Fruit fly (Drosophila melanogaster) whole organism, embryonic: ENCODE data around the gene Ids.
A peak's percentile ranks its signal among the peaks of the same experiment; 100 is the strongest.

Source experiments
- BEAF-32 ChIP-seq: fragments of 200-800 bp; sonication (Bioruptor generic); optimal IDR thresholded peaks from 3 replicates; lab custom pipeline; 2017; ENCODE audit warnings: missing biosample characterization, missing genetic modification characterization, mild to moderate bottlenecking, moderate library complexity, missing genetic modification reagents
- CG10321 ChIP-seq: fragments of 200-800 bp; sonication (Bioruptor generic); IDR thresholded peaks from 2 replicates; pipeline ENCODE4 v1.3.6; 2022; ENCODE audit warnings: missing biosample characterization, missing genetic modification characterization
- CG11085 ChIP-seq: fragments of 200-800 bp; sonication (Bioruptor generic); IDR thresholded peaks from 2 replicates; pipeline ENCODE4 v1.3.6; 2022; ENCODE audit warnings: missing biosample characterization, missing genetic modification characterization
- CG1233 ChIP-seq: fragments of 200-800 bp; sonication (Bioruptor generic); optimal IDR thresholded peaks from 4 replicates; lab custom pipeline; 2018; ENCODE audit warnings: missing biosample characterization, mild to moderate bottlenecking, missing genetic modification characterization
- CG12391 ChIP-seq: fragments of 200-800 bp; sonication (Bioruptor generic); optimal IDR thresholded peaks from 3 replicates; lab custom pipeline; 2018; ENCODE audit warnings: missing biosample characterization, mild to moderate bottlenecking, missing genetic modification characterization, moderate library complexity
- CG13424 ChIP-seq: fragments of 200-800 bp; sonication (Bioruptor generic); optimal IDR thresholded peaks from 2 replicates; lab custom pipeline; 2019; ENCODE audit warnings: missing biosample characterization, mild to moderate bottlenecking, missing genetic modification characterization, moderate library complexity
- CG13775 ChIP-seq: fragments of 200-800 bp; sonication (Bioruptor generic); optimal IDR thresholded peaks from 3 replicates; lab custom pipeline; 2017; ENCODE audit warnings: missing biosample characterization, mild to moderate bottlenecking, missing genetic modification characterization
- CG14441 ChIP-seq: fragments of 200-800 bp; sonication (Bioruptor generic); IDR thresholded peaks from 2 replicates; pipeline ENCODE4 v1.3.6; 2022; ENCODE audit warnings: missing biosample characterization, missing genetic modification characterization
- CG18619 ChIP-seq: fragments of 200-800 bp; sonication (Bioruptor generic); optimal IDR thresholded peaks from 3 replicates; lab custom pipeline; 2017; ENCODE audit warnings: missing biosample characterization, mild to moderate bottlenecking, missing genetic modification characterization
- CG30020 ChIP-seq: fragments of 200-800 bp; optimal IDR thresholded peaks from 2 replicates; lab custom pipeline; 2019; ENCODE audit warnings: missing biosample characterization, mild to moderate bottlenecking, missing genetic modification characterization, moderate library complexity
- CG31388 ChIP-seq: fragments of 200-800 bp; sonication (Bioruptor generic); optimal IDR thresholded peaks from 2 replicates; lab custom pipeline; 2016; ENCODE audit warnings: missing biosample characterization, missing genetic modification characterization
- CG34224 ChIP-seq: fragments of 200-800 bp; sonication (Bioruptor generic); IDR thresholded peaks from 3 replicates; pipeline ENCODE4 v1.3.6; 2022; ENCODE audit warnings: missing biosample characterization, missing genetic modification characterization; ENCODE audit not compliant: partially characterized antibody
- CG4328 ChIP-seq: fragments of 200-800 bp; sonication (Bioruptor generic); optimal IDR thresholded peaks from 3 replicates; lab custom pipeline; 2017; ENCODE audit warnings: missing biosample characterization, missing genetic modification reagents, missing genetic modification characterization
- CG6254 ChIP-seq: fragments of 200-800 bp; sonication (Bioruptor generic); optimal IDR thresholded peaks from 3 replicates; lab custom pipeline; 2017; ENCODE audit warnings: mild to moderate bottlenecking, missing biosample characterization, missing genetic modification reagents, missing genetic modification characterization
- CG7556 ChIP-seq: fragments of 200-800 bp; sonication (Bioruptor generic); optimal IDR thresholded peaks from 2 replicates; lab custom pipeline; 2017; ENCODE audit warnings: missing biosample characterization, mild to moderate bottlenecking, missing genetic modification characterization
- CG7963 ChIP-seq: fragments of 200-800 bp; sonication (Bioruptor generic); IDR thresholded peaks from 3 replicates; pipeline ENCODE4 v1.3.6; 2022; ENCODE audit warnings: missing biosample characterization, missing genetic modification characterization; ENCODE audit not compliant: partially characterized antibody
- CG8924 ChIP-seq: fragments of 200-800 bp; optimal IDR thresholded peaks from 3 replicates; lab custom pipeline; 2019; ENCODE audit warnings: missing biosample characterization, mild to moderate bottlenecking, missing genetic modification characterization, moderate library complexity
- Dfd ChIP-seq, 2 experiments: fragments of >200 bp; optimal IDR thresholded peaks; 2 replicates each; lab custom pipeline; 2017; ENCODE audit warnings: missing biosample characterization in 2 of 2, missing genetic modification characterization in 2 of 2
- HLH4C ChIP-seq: fragments of 200-800 bp; sonication (Bioruptor generic); IDR thresholded peaks from 3 replicates; pipeline ENCODE4 v1.3.6; 2022; ENCODE audit warnings: missing biosample characterization, missing genetic modification characterization; ENCODE audit not compliant: partially characterized antibody
- MBD-R2 ChIP-seq: fragments of 200-800 bp; sonication (Bioruptor generic); IDR thresholded peaks from 2 replicates; pipeline ENCODE4 v1.3.6; 2022; ENCODE audit warnings: missing biosample characterization, missing genetic modification characterization
- Pdp1 ChIP-seq, 2 experiments: fragments of 200-800 bp; sonication (Bioruptor generic); optimal IDR thresholded peaks; 3 replicates each; lab custom pipeline; 2016; ENCODE audit warnings: missing biosample characterization in 2 of 2, missing genetic modification characterization in 2 of 2, mild to moderate bottlenecking in 1 of 2, moderate library complexity in 1 of 2
- Ptx1 ChIP-seq: fragments of 200-800 bp; sonication (Bioruptor generic); IDR thresholded peaks from 2 replicates; pipeline ENCODE4 v1.3.6; 2022; ENCODE audit warnings: missing biosample characterization, missing genetic modification characterization
- Sox100B ChIP-seq: fragments of 200-800 bp; sonication (Bioruptor generic); optimal IDR thresholded peaks from 3 replicates; lab custom pipeline; 2018; ENCODE audit warnings: missing biosample characterization, mild to moderate bottlenecking, missing genetic modification characterization
- Stat92E ChIP-seq, 3 experiments: fragments of >200 bp in 2 of 3; fragments of 200-800 bp in 1 of 3; sonication (Bioruptor generic) in 1 of 3; optimal IDR thresholded peaks; 2 replicates each; lab custom pipeline; 2017 to 2019; ENCODE audit warnings: missing biosample characterization in 3 of 3, missing genetic modification characterization in 3 of 3, mild to moderate bottlenecking in 1 of 3, moderate library complexity in 1 of 3
- amos ChIP-seq: fragments of 200-800 bp; sonication (Bioruptor generic); IDR thresholded peaks from 2 replicates; pipeline ENCODE4 v1.3.6; 2022; ENCODE audit warnings: missing biosample characterization, missing genetic modification characterization; ENCODE audit not compliant: partially characterized antibody
- ash1 ChIP-seq: fragments of 200-800 bp; sonication (Bioruptor generic); optimal IDR thresholded peaks from 2 replicates; lab custom pipeline; 2018; ENCODE audit warnings: missing biosample characterization, mild to moderate bottlenecking, missing genetic modification characterization
- bab2 ChIP-seq: fragments of 200-800 bp; sonication (Bioruptor generic); optimal IDR thresholded peaks from 2 replicates; lab custom pipeline; 2016; ENCODE audit warnings: missing biosample characterization, missing genetic modification characterization
- br ChIP-seq: fragments of >200 bp; optimal IDR thresholded peaks from 2 replicates; lab custom pipeline; 2017
- chinmo ChIP-seq: fragments of 200-800 bp; sonication (Bioruptor generic); IDR thresholded peaks from 4 replicates; pipeline ENCODE4 v1.3.6; 2022; ENCODE audit warnings: missing biosample characterization, missing genetic modification characterization; ENCODE audit not compliant: partially characterized antibody
- dmrt99B ChIP-seq: fragments of 200-800 bp; sonication (Bioruptor generic); optimal IDR thresholded peaks from 2 replicates; lab custom pipeline; 2018; ENCODE audit warnings: missing biosample characterization, mild to moderate bottlenecking, missing genetic modification characterization, moderate library complexity
- exex ChIP-seq: fragments of 200-800 bp; sonication (Bioruptor generic); optimal IDR thresholded peaks from 4 replicates; lab custom pipeline; 2018; ENCODE audit warnings: missing biosample characterization, mild to moderate bottlenecking, missing genetic modification characterization, moderate library complexity
- gcm2 ChIP-seq: fragments of 200-800 bp; sonication (Bioruptor generic); optimal IDR thresholded peaks from 2 replicates; lab custom pipeline; 2016; ENCODE audit warnings: missing biosample characterization, missing genetic modification characterization
- gem ChIP-seq: fragments of 200-800 bp; sonication (Bioruptor generic); optimal IDR thresholded peaks from 2 replicates; lab custom pipeline; 2019; ENCODE audit warnings: missing biosample characterization, mild to moderate bottlenecking, missing genetic modification characterization, moderate library complexity
- gsb ChIP-seq: fragments of 200-800 bp; sonication (Bioruptor generic); IDR thresholded peaks from 2 replicates; pipeline ENCODE4 v1.3.6; 2022; ENCODE audit warnings: missing biosample characterization, missing genetic modification characterization
- gt ChIP-seq: fragments of 200-800 bp; sonication (Bioruptor generic); IDR thresholded peaks from 2 replicates; pipeline ENCODE4 v1.3.6; 2022; ENCODE audit warnings: missing biosample characterization, missing genetic modification characterization
- hkb ChIP-seq, 2 experiments: fragments of 200-800 bp in 1 of 2; fragments of >200 bp in 1 of 2; sonication (Bioruptor generic) in 1 of 2; IDR thresholded peaks in 1 of 2; optimal IDR thresholded peaks in 1 of 2; 2 replicates each; pipeline versions ENCODE4 v1.3.6 to Lab custom; 2017 to 2022; ENCODE audit warnings: missing biosample characterization in 1 of 2, missing genetic modification characterization in 1 of 2
- inv ChIP-seq: fragments of 200-800 bp; sonication (Bioruptor generic); IDR thresholded peaks from 2 replicates; pipeline ENCODE4 v1.3.6; 2022; ENCODE audit warnings: missing biosample characterization, missing genetic modification characterization; ENCODE audit not compliant: partially characterized antibody
- klu ChIP-seq: fragments of 200-800 bp; sonication (Bioruptor generic); IDR thresholded peaks from 2 replicates; pipeline ENCODE4 v1.3.6; 2022; ENCODE audit warnings: missing biosample characterization, missing genetic modification characterization
- mld ChIP-seq: fragments of 200-800 bp; sonication (Bioruptor generic); IDR thresholded peaks from 3 replicates; pipeline ENCODE4 v1.3.6; 2022; ENCODE audit warnings: missing biosample characterization, missing genetic modification characterization; ENCODE audit not compliant: partially characterized antibody
- prd ChIP-seq, 3 experiments: fragments of >200 bp in 2 of 3; fragments of 200-800 bp in 1 of 3; sonication (Bioruptor generic) in 1 of 3; optimal IDR thresholded peaks in 2 of 3; IDR thresholded peaks in 1 of 3; 2 replicates in 2 of 3; 3 replicates in 1 of 3; pipeline versions ENCODE4 v1.3.6 to Lab custom; 2017 to 2022; ENCODE audit warnings: missing biosample characterization in 1 of 3, missing genetic modification characterization in 1 of 3
- row ChIP-seq: fragments of 200-800 bp; sonication (Bioruptor generic); IDR thresholded peaks from 3 replicates; pipeline ENCODE4 v1.3.6; 2022; ENCODE audit warnings: missing biosample characterization, missing genetic modification characterization
- seq ChIP-seq: fragments of 200-800 bp; sonication (Bioruptor generic); IDR thresholded peaks from 2 replicates; pipeline ENCODE4 v1.3.6; 2022; ENCODE audit warnings: missing biosample characterization, missing genetic modification characterization
- shn ChIP-seq: fragments of 200-800 bp; sonication (Bioruptor generic); optimal IDR thresholded peaks from 3 replicates; lab custom pipeline; 2016; ENCODE audit warnings: missing biosample characterization, missing genetic modification characterization
- sob ChIP-seq: fragments of 200-800 bp; sonication (Bioruptor generic); IDR thresholded peaks from 2 replicates; pipeline ENCODE4 v1.3.6; 2022; ENCODE audit warnings: missing biosample characterization, missing genetic modification characterization
- tup ChIP-seq: fragments of 200-800 bp; sonication (Bioruptor generic); optimal IDR thresholded peaks from 2 replicates; lab custom pipeline; 2016; ENCODE audit warnings: missing biosample characterization, mild to moderate bottlenecking, missing genetic modification characterization, moderate library complexity
- unpg ChIP-seq: fragments of 200-800 bp; sonication (Bioruptor generic); optimal IDR thresholded peaks from 3 replicates; lab custom pipeline; 2018; ENCODE audit warnings: missing biosample characterization, mild to moderate bottlenecking, missing genetic modification characterization, moderate library complexity
- vvl ChIP-seq: fragments of 200-800 bp; sonication (Bioruptor generic); IDR thresholded peaks from 2 replicates; pipeline ENCODE4 v1.3.6; 2022; ENCODE audit warnings: missing biosample characterization, missing genetic modification characterization
- zen ChIP-seq: fragments of 200-800 bp; sonication (Bioruptor generic); optimal IDR thresholded peaks from 3 replicates; lab custom pipeline; 2018; ENCODE audit warnings: missing biosample characterization, mild to moderate bottlenecking, missing genetic modification characterization, moderate library complexity

Ids gene

DNA sequence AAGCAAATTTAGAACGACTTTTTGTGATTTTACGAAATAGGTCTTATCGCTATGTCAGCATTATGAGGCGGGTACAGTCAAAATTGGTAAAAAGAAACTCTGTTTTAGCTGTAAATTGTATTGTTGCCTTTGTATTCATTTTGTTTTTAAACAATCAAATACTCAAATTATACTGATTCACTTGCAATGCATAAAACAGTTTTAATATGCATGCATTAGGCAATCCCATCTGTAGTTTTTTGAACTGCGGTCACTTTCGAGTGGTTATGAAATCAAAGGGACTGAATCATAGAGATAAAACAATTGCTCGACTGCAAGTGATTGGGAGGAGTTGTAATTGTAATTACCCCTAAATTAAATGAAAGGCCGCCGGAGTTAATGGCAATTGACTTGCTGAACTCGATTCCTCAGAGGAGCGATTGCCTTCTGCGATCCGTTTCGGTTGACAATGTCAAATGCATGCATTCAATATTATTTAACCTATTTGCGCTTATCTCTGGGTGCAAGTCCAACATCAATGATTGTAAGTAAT is 38.3 kb upstream of the Ids start (continued):
- TF ChIP-seq Ptx1 (GFP tag; lab: Robert Waterston, UW) (0 out of 2 replicates have a peak, but pooled peaks have one; percentile 13), CG14441 (0 out of 2 replicates have a peak, but pooled peaks have one; percentile 22), gsb (peak; percentile 32; the same call in 1 of the 2 replicates), amos (GFP tag; lab: Robert Waterston, UW) (no peak), chinmo (GFP tag; lab: Robert Waterston, UW) (0 out of 4 replicates have a peak, but pooled peaks have one; percentile 17), CG13424 (tag; lab: Kevin White, UChicago) (peak; percentile 25), prd (optimal IDR thresholded peaks at IDR 0.05; lab: Kevin White, UChicago) (no peak), prd (GFP tag; IDR thresholded peaks at IDR 0.05; lab: Robert Waterston, UW) (0 out of 3 replicates have a peak, but pooled peaks have one; percentile 9), CG34224 (GFP tag; lab: Robert Waterston, UW) (no peak), CG13775 (GFP tag; lab: Kevin White, UChicago) (no peak), zen (tag; lab: Kevin White, UChicago) (no peak), exex (tag; lab: Kevin White, UChicago) (no peak), HLH4C (GFP tag; lab: Robert Waterston, UW) (no peak), inv (GFP tag; lab: Robert Waterston, UW) (no peak), MBD-R2 (GFP tag; lab: Robert Waterston, UW) (no peak), sob (GFP tag; lab: Robert Waterston, UW) (no peak), Sox100B (GFP tag; lab: Kevin White, UChicago) (no peak), seq (peak; percentile 54), CG4328 (GFP tag; lab: Kevin White, UChicago) (no peak), mld (GFP tag; lab: Robert Waterston, UW) (no peak), CG7963 (GFP tag; lab: Robert Waterston, UW) (no peak), unpg (GFP tag; lab: Kevin White, UChicago) (no peak), CG11085 (GFP tag; lab: Robert Waterston, UW) (no peak), tup (GFP tag; lab: Kevin White, UChicago) (no peak), Stat92E (GFP tag; optimal IDR thresholded peaks at IDR 0.05; lab: Kevin White, UChicago) (no peak), ash1 (no peak), CG12391 (peak; percentile 7), CG8924 (tag; lab: Kevin White, UChicago) (no peak), hkb (optimal IDR thresholded peaks at IDR 0.05; lab: Kevin White, UChicago) (no peak), hkb (GFP tag; IDR thresholded peaks at IDR 0.05; lab: Robert Waterston, UW) (no peak), CG1233 (GFP tag; lab: Kevin White, UChicago) (no peak), shn (GFP tag; lab: Kevin White, UChicago) (no peak), Dfd (GFP tag; optimal IDR thresholded peaks at IDR 0.05; lab: Kevin White, UChicago) (no peak), dmrt99B (tag; lab: Kevin White, UChicago) (peak; percentile 0), CG18619 (GFP tag; lab: Kevin White, UChicago) (no peak), gem (tag; lab: Kevin White, UChicago) (peak; percentile 16), CG6254 (GFP tag; lab: Kevin White, UChicago) (no peak), BEAF-32 (no peak), CG30020 (no peak), row (peak; percentile 56), klu (GFP tag; lab: Robert Waterston, UW) (no peak), br (lab: Kevin White, UChicago) (no peak), CG7556 (GFP tag; lab: Kevin White, UChicago) (no peak), vvl (GFP tag; lab: Robert Waterston, UW) (0 out of 2 replicates have a peak, but pooled peaks have one; percentile 19), gt (no peak), CG10321 (GFP tag; lab: Robert Waterston, UW) (no peak), bab2 (GFP tag; lab: Kevin White, UChicago) (no peak), gcm2 (GFP tag; lab: Kevin White, UChicago) (no peak), Pdp1 (GFP tag; optimal IDR thresholded peaks at IDR 0.05; lab: Kevin White, UChicago) (peak in 1 of 2 experiments; percentile 56), CG31388 (GFP tag; lab: Kevin White, UChicago) (no peak)
